Worm (Caenorhabditis elegans) whole organism, L1 larva: ENCODE measurements around the gene ZK643.6.

Experiments used
- C16A3.4 ChIP-seq: fragments of 150-350 bp; optimal IDR thresholded peaks from 2 replicates; lab custom pipeline; 2014; ENCODE audit warnings: missing biosample characterization, missing genetic modification characterization
- Y116A8C.19 ChIP-seq: sonication (generic microtip); optimal IDR thresholded peaks from 2 replicates; lab custom pipeline; 2016; ENCODE audit warnings: missing compliant biosample characterization, missing genetic modification characterization, borderline replicate concordance
- alr-1 ChIP-seq: fragments of 200-800 bp; sonication (Bioruptor generic); optimal IDR thresholded peaks from 2 replicates; lab custom pipeline; 2018; ENCODE audit warnings: borderline replicate concordance, mild to moderate bottlenecking, missing genetic modification characterization, missing compliant biosample characterization
- ceh-8 ChIP-seq: fragments of 200-800 bp; sonication (Bioruptor generic); optimal IDR thresholded peaks from 2 replicates; lab custom pipeline; 2018; ENCODE audit warnings: mild to moderate bottlenecking, missing genetic modification characterization, moderate library complexity, missing compliant biosample characterization
- ceh-82 ChIP-seq, 3 experiments: fragments of 150-350 bp in 1 of 3; sonication (generic microtip) in 2 of 3; optimal IDR thresholded peaks; 2 replicates each; lab custom pipeline; 2014 to 2017; ENCODE audit warnings: missing biosample characterization in 3 of 3, missing genetic modification characterization in 3 of 3
- ces-1 ChIP-seq: fragments of 150-350 bp; optimal IDR thresholded peaks from 2 replicates; lab custom pipeline; 2014; ENCODE audit warnings: missing biosample characterization, missing genetic modification reagents, missing genetic modification characterization
- dsc-1 ChIP-seq: sonication (generic microtip); optimal IDR thresholded peaks from 2 replicates; lab custom pipeline; 2016; ENCODE audit warnings: mild to moderate bottlenecking, missing genetic modification characterization, missing compliant biosample characterization
- efl-1 ChIP-seq, 4 experiments: fragments of 150-350 bp; optimal IDR thresholded peaks in 3 of 4; peaks in 1 of 4; 1 replicate in 1 of 4; 2 replicates in 3 of 4; lab custom pipeline; 2014; ENCODE audit warnings: missing biosample characterization in 2 of 4, missing genetic modification characterization in 2 of 4, missing genetic modification reagents in 2 of 4
- egl-13 ChIP-seq: sonication (generic microtip); optimal IDR thresholded peaks from 2 replicates; lab custom pipeline; 2016; ENCODE audit warnings: missing genotype, missing genetic modification reagents, missing genetic modification characterization, missing compliant biosample characterization
- elt-2 ChIP-seq: sonication (generic microtip); optimal IDR thresholded peaks from 2 replicates; lab custom pipeline; 2016; ENCODE audit warnings: missing genetic modification characterization, mild to moderate bottlenecking, inconsistent platforms, missing compliant biosample characterization, missing genetic modification reagents
- ets-5 ChIP-seq: fragments of 200-800 bp; sonication (Bioruptor generic); IDR thresholded peaks from 2 replicates; pipeline ENCODE4 v1.3.6; 2022; ENCODE audit warnings: missing genetic modification characterization, missing compliant biosample characterization
- fkh-10 ChIP-seq: sonication (generic microtip); optimal IDR thresholded peaks from 2 replicates; lab custom pipeline; 2017; ENCODE audit warnings: missing biosample characterization, missing genetic modification reagents, missing genetic modification characterization
- fkh-8 ChIP-seq: sonication (generic microtip); optimal IDR thresholded peaks from 2 replicates; lab custom pipeline; 2016; ENCODE audit warnings: mild to moderate bottlenecking, missing genetic modification characterization, missing compliant biosample characterization
- fos-1 ChIP-seq: fragments of 150-350 bp; optimal IDR thresholded peaks from 2 replicates; lab custom pipeline; 2014; ENCODE audit warnings: missing biosample characterization, missing genetic modification characterization
- grh-1 ChIP-seq: fragments of 200-800 bp; sonication (Bioruptor generic); IDR thresholded peaks from 2 replicates; pipeline ENCODE4 v1.3.6; 2022; ENCODE audit warnings: missing genetic modification reagents, missing genetic modification characterization, missing compliant biosample characterization
- hlh-17 ChIP-seq: fragments of 200-800 bp; sonication (Bioruptor generic); optimal IDR thresholded peaks from 2 replicates; lab custom pipeline; 2018; ENCODE audit warnings: missing genetic modification characterization, mild to moderate bottlenecking, missing compliant biosample characterization, moderate library complexity, borderline replicate concordance
- hlh-4 ChIP-seq: sonication (generic microtip); optimal IDR thresholded peaks from 2 replicates; lab custom pipeline; 2016; ENCODE audit warnings: mild to moderate bottlenecking, missing genetic modification characterization, missing compliant biosample characterization
- hpl-2 ChIP-seq: fragments of 150-350 bp; optimal IDR thresholded peaks from 2 replicates; lab custom pipeline; 2014; ENCODE audit warnings: missing biosample characterization, missing genetic modification reagents, missing genetic modification characterization
- irx-1 ChIP-seq: sonication (generic microtip); optimal IDR thresholded peaks from 2 replicates; lab custom pipeline; 2016; ENCODE audit warnings: missing genetic modification characterization, missing compliant biosample characterization
- lin-13 ChIP-seq: fragments of 150-350 bp; optimal IDR thresholded peaks from 2 replicates; lab custom pipeline; 2014; ENCODE audit warnings: missing biosample characterization, missing genetic modification reagents, missing genetic modification characterization
- lin-14 ChIP-seq: fragments of 200-800 bp; sonication (Bioruptor generic); optimal IDR thresholded peaks from 2 replicates; lab custom pipeline; 2018; ENCODE audit warnings: mild to moderate bottlenecking, missing genetic modification characterization, moderate library complexity, missing compliant biosample characterization
- lin-15B ChIP-seq: fragments of 150-350 bp; sonication (generic microtip); optimal IDR thresholded peaks from 3 replicates; lab custom pipeline; 2014; ENCODE audit warnings: missing biosample characterization, missing genetic modification characterization
- lin-35 ChIP-seq, 2 experiments: fragments of 150-350 bp; optimal IDR thresholded peaks; 2 replicates each; lab custom pipeline; 2014; ENCODE audit warnings: missing biosample characterization in 2 of 2, missing genetic modification characterization in 2 of 2, missing genetic modification reagents in 2 of 2
- lir-3 ChIP-seq: sonication (generic microtip); optimal IDR thresholded peaks from 2 replicates; lab custom pipeline; 2016; ENCODE audit warnings: mild to moderate bottlenecking, missing genetic modification characterization, moderate library complexity, missing compliant biosample characterization; ENCODE audit not compliant: poor library complexity
- mab-9 ChIP-seq: fragments of 200-800 bp; sonication (Bioruptor generic); IDR thresholded peaks from 2 replicates; pipeline ENCODE4 v1.3.6; 2022; ENCODE audit warnings: missing genetic modification reagents, missing genetic modification characterization, missing compliant biosample characterization
- mef-2 ChIP-seq: fragments of 150-350 bp; optimal IDR thresholded peaks from 2 replicates; lab custom pipeline; 2014; ENCODE audit warnings: missing biosample characterization, missing genetic modification characterization
- nhr-11 ChIP-seq: fragments of 150-350 bp; optimal IDR thresholded peaks from 2 replicates; lab custom pipeline; 2014; ENCODE audit warnings: missing biosample characterization, missing genetic modification characterization
- nhr-12 ChIP-seq: sonication (generic microtip); optimal IDR thresholded peaks from 2 replicates; lab custom pipeline; 2017; ENCODE audit warnings: missing biosample characterization, missing genetic modification characterization
- nhr-20 ChIP-seq: sonication (generic microtip); optimal IDR thresholded peaks from 2 replicates; lab custom pipeline; 2016; ENCODE audit warnings: mild to moderate bottlenecking, missing genetic modification characterization, missing compliant biosample characterization
- nhr-47 ChIP-seq: sonication (generic microtip); optimal IDR thresholded peaks from 2 replicates; lab custom pipeline; 2016; ENCODE audit warnings: mild to moderate bottlenecking, missing genetic modification characterization, moderate library complexity, missing compliant biosample characterization
- nhr-76 ChIP-seq: sonication (generic microtip); optimal IDR thresholded peaks from 2 replicates; lab custom pipeline; 2017; ENCODE audit warnings: missing biosample characterization, missing genetic modification characterization
- nhr-84 ChIP-seq: sonication (generic microtip); optimal IDR thresholded peaks from 2 replicates; lab custom pipeline; 2017; ENCODE audit warnings: missing biosample characterization, missing genetic modification characterization
- nhr-85 ChIP-seq: sonication (generic microtip); peaks from one replicate; lab custom pipeline; 2016; ENCODE audit warnings: missing genetic modification characterization, inconsistent platforms, missing compliant biosample characterization
- pax-3 ChIP-seq: fragments of 200-800 bp; sonication (Bioruptor generic); optimal IDR thresholded peaks from 2 replicates; lab custom pipeline; 2018; ENCODE audit warnings: mild to moderate bottlenecking, missing genetic modification characterization, moderate library complexity, missing compliant biosample characterization
- skn-1 ChIP-seq: fragments of 150-350 bp; optimal IDR thresholded peaks from 2 replicates; lab custom pipeline; 2014; ENCODE audit warnings: missing biosample characterization, missing genetic modification characterization
- snpc-4 ChIP-seq: fragments of 150-350 bp; optimal IDR thresholded peaks from 2 replicates; lab custom pipeline; 2014; ENCODE audit warnings: missing biosample characterization, missing genetic modification characterization
- snu-23 ChIP-seq: sonication (generic microtip); optimal IDR thresholded peaks from 2 replicates; lab custom pipeline; 2016; ENCODE audit warnings: missing genetic modification characterization, missing compliant biosample characterization
- tbx-2 ChIP-seq: sonication (generic microtip); optimal IDR thresholded peaks from 2 replicates; lab custom pipeline; 2016; ENCODE audit warnings: missing genetic modification characterization, missing compliant biosample characterization
- unc-130 ChIP-seq: fragments of 150-350 bp; optimal IDR thresholded peaks from 2 replicates; lab custom pipeline; 2017; ENCODE audit warnings: missing biosample characterization, missing genetic modification characterization, inconsistent platforms
- unc-62 ChIP-seq: fragments of 150-350 bp; optimal IDR thresholded peaks from 2 replicates; lab custom pipeline; 2014; ENCODE audit warnings: missing biosample characterization, missing genetic modification reagents, missing genetic modification characterization
- unc-86 ChIP-seq: sonication (generic microtip); optimal IDR thresholded peaks from 2 replicates; lab custom pipeline; 2016; ENCODE audit warnings: missing genetic modification characterization, missing compliant biosample characterization
- zag-1 ChIP-seq: fragments of 150-350 bp; optimal IDR thresholded peaks from 2 replicates; lab custom pipeline; 2014; ENCODE audit warnings: missing biosample characterization, missing genetic modification characterization
- zip-4 ChIP-seq: fragments of 200-800 bp; sonication (Bioruptor generic); optimal IDR thresholded peaks from 2 replicates; lab custom pipeline; 2018; ENCODE audit warnings: mild to moderate bottlenecking, missing genetic modification characterization, moderate library complexity, missing compliant biosample characterization
- ztf-4 ChIP-seq: fragments of 150-350 bp; optimal IDR thresholded peaks from 2 replicates; lab custom pipeline; 2014; ENCODE audit warnings: missing biosample characterization, missing genetic modification characterization

ZK643.6 gene

ce11 chrIII:8955536-8955935 lies 5.0 kb downstream of the ZK643.6 start:
- no peak for TF ChIP-seq nhr-47 (tag; lab: Kevin White, UChicago)
- no peak for TF ChIP-seq unc-130
- TF ChIP-seq nhr-11 (tag; lab: Kevin White, UChicago) = no peak
- no peak for TF ChIP-seq ceh-82 (tag; optimal IDR thresholded peaks at IDR 0.05; lab: Kevin White, UChicago)
- no peak for TF ChIP-seq ztf-4
- TF ChIP-seq irx-1 (tag; lab: Kevin White, UChicago) = no peak
- TF ChIP-seq fos-1 (tag; lab: Kevin White, UChicago) = no peak
- TF ChIP-seq fkh-8 (tag; lab: Kevin White, UChicago) = no peak
- no peak for TF ChIP-seq tbx-2 (tag; lab: Kevin White, UChicago)
- TF ChIP-seq grh-1 = no peak
- no peak for TF ChIP-seq nhr-84
- no peak for TF ChIP-seq fkh-10 (GFP tag; lab: Kevin White, UChicago)
- no peak for TF ChIP-seq nhr-20
- TF ChIP-seq nhr-12 = no peak
- no peak for TF ChIP-seq ets-5 (GFP tag; lab: Robert Waterston, UW)
- TF ChIP-seq hlh-17 = no peak
- TF ChIP-seq nhr-76 (tag; lab: Kevin White, UChicago) = no peak
- TF ChIP-seq dsc-1 (tag; lab: Kevin White, UChicago) = no peak

ce11 chrIII:8949147-8949546 lies 11.4 kb downstream of the ZK643.6 start:
- peak; percentile 38 for TF ChIP-seq lin-14 (GFP tag; lab: Kevin White, UChicago)
- peak; percentile 51 for TF ChIP-seq fkh-10 (GFP tag; lab: Kevin White, UChicago)
- TF ChIP-seq lin-35 (GFP tag; optimal IDR thresholded peaks at IDR 0.05; lab: Kevin White, UChicago) = no peak

ce11 chrIII:8946285-8946684 lies 14.3 kb downstream of the ZK643.6 start:
- TF ChIP-seq nhr-85 (tag; lab: Kevin White, UChicago) (no peak), fkh-10 (GFP tag; lab: Kevin White, UChicago) (peak; percentile 49), lin-14 (GFP tag; lab: Kevin White, UChicago) (peak; percentile 62)

- TF ChIP-seq fos-1 (tag; lab: Kevin White, UChicago) (no peak), lir-3 (tag; lab: Kevin White, UChicago) (no peak), lin-15B (tag; lab: Kevin White, UChicago) (no peak), efl-1 (optimal IDR thresholded peaks at IDR 0.05; lab: Kevin White, UChicago) (no peak), efl-1 (GFP tag; optimal IDR thresholded peaks at IDR 0.05 in 1 of 2; lab: Kevin White, UChicago) (peak in 1 of 2 experiments; percentile 84), unc-130 (no peak), lin-13 (GFP tag; lab: Kevin White, UChicago) (no peak)
These were observed 16.2 kb downstream of the ZK643.6 start, which contains the start of gene dhrr-1 for ce11 chrIII:8944357-8944756. dhrr-1 (plus strand) TSS chrIII:8944657.

- peak; percentile 52 for TF ChIP-seq snpc-4 (tag; lab: Kevin White, UChicago)
- no peak for TF ChIP-seq mef-2 (tag; lab: Kevin White, UChicago)
- TF ChIP-seq zip-4 (GFP tag; lab: Kevin White, UChicago) = no peak
- TF ChIP-seq irx-1 (tag; lab: Kevin White, UChicago) = peak; percentile 60
- no peak for TF ChIP-seq ces-1 (GFP tag; lab: Kevin White, UChicago)
- no peak for TF ChIP-seq unc-62 (GFP tag; lab: Kevin White, UChicago)
- peak; percentile 77 for TF ChIP-seq lin-14 (GFP tag; lab: Kevin White, UChicago)
- TF ChIP-seq pax-3 = peak; percentile 33
- peak; percentile 38; the same call in 1 of the 2 replicates for TF ChIP-seq mab-9 (GFP tag; lab: Robert Waterston, UW)
- no peak for TF ChIP-seq hlh-17
- TF ChIP-seq C16A3.4 (tag; lab: Kevin White, UChicago) = peak; percentile 78
- peak; percentile 61 for TF ChIP-seq unc-86 (tag; lab: Kevin White, UChicago)
- peak; percentile 57 for TF ChIP-seq egl-13 (tag; lab: Kevin White, UChicago)
- no peak for TF ChIP-seq Y116A8C.19 (tag; lab: Kevin White, UChicago)
- peak; percentile 72 for TF ChIP-seq skn-1 (tag; lab: Kevin White, UChicago)
- peak; percentile 64 to 82 for TF ChIP-seq lin-35 (GFP tag; optimal IDR thresholded peaks at IDR 0.05; lab: Kevin White, UChicago)
- no peak for TF ChIP-seq hpl-2 (GFP tag; lab: Kevin White, UChicago)
- TF ChIP-seq hlh-4 = no peak
- peak; percentile 55 to 71 for TF ChIP-seq efl-1 (optimal IDR thresholded peaks at IDR 0.05; lab: Kevin White, UChicago)
- TF ChIP-seq efl-1 (GFP tag; optimal IDR thresholded peaks at IDR 0.05 in 1 of 2; lab: Kevin White, UChicago) = peak; percentile 47 to 97
- TF ChIP-seq nhr-12 = no peak
- peak; percentile 50 for TF ChIP-seq elt-2
- TF ChIP-seq alr-1 = no peak
- TF ChIP-seq snu-23 (GFP tag; lab: Kevin White, UChicago) = peak; percentile 86
- peak; percentile 9 for TF ChIP-seq ceh-8 (GFP tag; lab: Kevin White, UChicago)
- peak; percentile 7 for TF ChIP-seq zag-1
These were observed 23.0 kb downstream of the ZK643.6 start for ce11 chrIII:8937571-8937970.
